Worm (Caenorhabditis elegans): Measurements from ENCODE around the gene tut-1.

- TF ChIP-seq T22C8.4 (GFP tag; IDR thresholded peaks at IDR 0.05) (no peak), ztf-29 (GFP tag; IDR thresholded peaks at IDR 0.05) (no peak), flt-1 (GFP tag; IDR thresholded peaks at IDR 0.05) (no peak), ztf-23 (GFP tag; IDR thresholded peaks at IDR 0.05) (no peak), ref-1 (GFP tag; conservative IDR thresholded peaks at IDR 0.05) (no peak), med-1 (GFP tag; optimal IDR thresholded peaks at IDR 0.05; ENCODE audit: insufficient read depth) (no peak), cog-1 (tag; optimal IDR thresholded peaks at IDR 0.05) (no peak), klf-2 (GFP tag; conservative IDR thresholded peaks at IDR 0.05) (no peak)
These were observed 29.8 kb downstream of the tut-1 start, which contains the start of gene tpa-1 for ce11 chrIV:91680-92079.
